Worm (Caenorhabditis elegans) whole organism, dauer: ENCODE results near the gene tbb-4.
"Not testable (repeated sequence)": the region's sequence is repeated elsewhere in the genome, so short reads cannot be mapped to it uniquely, and the experiment has no call there.

Experiments
- unc-62 ChIP-seq: sonication (generic microtip); optimal IDR thresholded peaks from 2 replicates; lab custom pipeline; 2017; ENCODE audit warnings: missing biosample characterization, missing genetic modification reagents, missing genetic modification characterization

The tbb-4 gene

DNA sequence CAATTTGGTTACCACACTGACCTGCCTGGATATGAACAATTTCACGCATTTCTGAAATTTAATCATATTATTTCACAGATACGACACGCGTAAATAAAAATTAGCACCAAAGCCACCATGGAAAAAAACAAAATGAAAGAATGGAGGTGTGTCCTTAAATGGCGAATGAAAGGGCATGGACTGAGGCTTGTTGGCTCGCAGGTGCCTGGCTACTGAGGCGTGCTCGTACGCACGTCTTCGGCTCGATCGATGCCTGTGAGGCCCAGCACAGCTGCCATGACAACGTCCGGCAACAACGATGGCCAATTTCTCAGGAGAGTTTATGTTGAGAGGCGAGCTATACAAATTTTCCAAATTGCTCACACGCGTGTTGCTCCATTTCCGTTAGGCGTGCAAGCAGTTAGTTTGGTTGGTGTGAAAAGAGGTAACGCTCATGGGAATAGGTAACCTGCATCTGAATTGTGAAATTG is at the start of gene tbb-4:
Gene tbb-4 (minus strand): TSS at position 51 of the 470 bp plus-strand sequence.
- TF ChIP-seq unc-62 = no peak

DNA sequence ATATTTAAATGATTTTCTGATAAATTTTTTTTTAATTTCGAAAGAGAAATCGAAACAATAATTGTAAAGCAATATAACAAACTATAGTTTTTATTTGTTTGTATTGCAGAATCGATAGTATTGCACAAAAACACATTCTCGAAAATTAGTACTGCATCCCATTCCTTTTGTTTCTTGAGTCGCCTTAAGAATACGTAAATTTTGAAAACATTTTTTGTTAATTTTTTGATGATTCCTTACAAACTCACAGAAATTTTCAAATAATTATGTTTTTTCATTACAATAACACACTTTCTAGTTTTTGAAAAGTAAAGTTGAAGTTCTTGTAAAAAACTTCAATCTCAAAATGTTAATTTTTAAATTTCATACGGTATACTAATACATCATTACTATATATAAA is 49.5 kb upstream of the tbb-4 start:
- no peak for TF ChIP-seq unc-62

DNA sequence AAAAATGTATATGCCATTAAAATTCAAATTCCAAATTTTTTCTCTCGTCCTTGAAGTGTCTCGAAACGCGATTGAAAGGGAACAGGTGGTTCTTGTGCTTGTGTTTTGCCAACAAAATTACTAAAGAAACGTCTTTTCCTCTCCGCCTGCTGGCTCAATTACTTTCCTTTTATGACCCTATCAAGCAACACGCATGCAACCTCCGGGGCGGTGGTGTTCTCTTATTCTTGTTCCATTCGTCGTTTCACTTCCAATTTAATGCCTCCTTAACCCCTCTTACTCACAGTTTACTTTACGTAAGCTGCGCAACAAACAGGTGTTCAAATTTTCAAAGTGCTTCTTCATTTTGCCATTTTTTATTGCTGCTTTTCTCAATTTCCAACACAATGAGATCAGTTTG is 47.1 kb upstream of the tbb-4 start:
- no peak for TF ChIP-seq unc-62

DNA sequence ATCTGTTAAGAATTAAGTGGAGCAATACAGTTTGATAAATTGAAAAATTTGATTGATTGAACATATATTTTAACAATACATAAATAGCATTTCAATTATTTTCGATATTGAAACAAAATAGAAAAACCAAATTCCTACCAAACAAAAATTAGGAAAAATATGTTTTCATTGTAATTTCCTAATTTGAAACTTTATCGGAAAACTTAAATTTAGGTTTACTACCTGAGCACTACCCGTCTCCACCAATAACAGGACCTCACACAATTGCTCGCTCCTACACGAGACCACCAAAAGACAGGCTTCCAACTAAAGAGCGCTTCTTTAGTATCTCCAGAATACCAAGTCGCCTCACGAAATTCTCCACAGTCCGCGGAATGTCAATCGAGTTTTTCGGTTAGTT is 40.1 kb upstream of the tbb-4 start:
- no peak for TF ChIP-seq unc-62

DNA sequence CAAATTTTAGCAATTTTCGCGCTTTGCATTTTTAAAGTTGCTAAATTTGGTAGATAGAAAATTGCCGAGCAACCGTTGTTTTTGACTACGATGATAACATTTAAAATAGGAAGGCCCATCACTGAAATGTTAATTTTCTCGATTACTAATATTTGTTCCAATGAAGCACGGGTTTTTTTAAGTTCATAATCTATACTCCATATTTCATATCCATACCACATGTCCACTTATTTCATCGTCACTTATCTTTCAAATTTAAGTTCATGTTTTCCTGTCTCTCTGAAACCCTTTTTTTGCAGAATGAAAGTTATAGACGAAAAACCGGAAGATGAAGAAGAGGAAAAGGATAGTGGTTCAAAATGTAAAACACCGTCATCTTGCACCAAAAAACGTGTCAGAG is 35.5 kb upstream of the tbb-4 start, which contains the start of gene gap-2:
Gene gap-2 (plus strand): TSS at position 301 of the 400 bp plus-strand sequence.
- no peak for TF ChIP-seq unc-62

DNA sequence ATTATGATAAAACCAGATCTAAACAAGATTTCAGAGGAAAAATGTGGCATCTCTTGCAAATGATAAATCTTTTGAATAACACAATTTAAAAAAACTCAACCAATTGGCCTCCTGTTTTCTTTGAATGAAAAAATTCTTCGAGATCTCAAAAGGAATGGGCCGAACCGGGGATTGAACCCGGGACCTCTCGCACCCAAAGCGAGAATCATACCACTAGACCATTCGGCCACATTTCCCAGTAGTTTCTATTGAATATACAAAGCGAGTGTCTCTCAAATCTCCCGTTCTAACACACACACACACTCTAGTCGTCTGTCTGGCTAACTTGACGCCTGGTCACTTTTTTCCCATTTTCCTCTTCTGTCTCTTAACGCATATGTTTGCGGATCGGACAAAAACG is 30.9 kb upstream of the tbb-4 start:
- no peak for TF ChIP-seq unc-62

DNA sequence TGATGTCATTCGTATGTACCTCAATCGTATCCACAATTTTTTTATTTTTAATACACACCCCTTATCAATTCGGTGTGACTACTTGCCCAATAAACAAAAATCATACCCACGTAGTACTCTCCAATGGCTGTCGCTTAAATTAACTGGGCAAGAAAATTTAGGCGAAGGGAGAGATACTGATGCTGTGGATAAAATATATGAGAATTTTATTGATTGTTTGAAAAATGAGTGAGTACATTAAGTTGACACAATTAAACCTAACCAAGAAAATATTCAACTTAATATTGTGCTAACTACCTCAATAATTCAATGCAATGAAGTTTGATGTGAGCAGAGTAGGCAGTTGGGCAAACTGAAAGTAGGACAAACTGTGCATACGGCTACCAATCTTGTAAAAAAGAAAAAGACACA is 29.0 kb upstream of the tbb-4 start:
- peak; percentile 65 for TF ChIP-seq unc-62

DNA sequence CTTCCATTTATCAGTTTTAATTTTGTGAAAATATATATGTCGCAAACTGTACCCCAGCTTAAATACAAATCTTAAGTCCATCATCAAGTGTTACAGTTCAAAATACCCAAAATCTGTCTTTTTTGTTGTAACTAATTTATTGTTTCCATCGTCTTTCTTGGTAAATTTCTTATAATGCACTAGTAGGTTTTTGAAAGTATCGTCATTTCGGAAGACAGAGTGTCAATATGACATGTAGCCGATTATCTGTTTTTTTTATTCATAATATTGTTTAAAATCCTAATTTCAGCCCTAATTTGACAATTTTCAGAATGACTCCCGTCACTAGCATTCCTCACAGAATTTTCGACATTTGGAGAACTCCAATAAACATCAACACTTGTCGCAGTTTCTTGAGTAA is 26.4 kb upstream of the tbb-4 start, which contains the start of gene ZK899.6:
Gene ZK899.6 (plus strand): TSS at position 301 of the 400 bp plus-strand sequence.
- TF ChIP-seq unc-62 = not testable (repeated sequence)

DNA sequence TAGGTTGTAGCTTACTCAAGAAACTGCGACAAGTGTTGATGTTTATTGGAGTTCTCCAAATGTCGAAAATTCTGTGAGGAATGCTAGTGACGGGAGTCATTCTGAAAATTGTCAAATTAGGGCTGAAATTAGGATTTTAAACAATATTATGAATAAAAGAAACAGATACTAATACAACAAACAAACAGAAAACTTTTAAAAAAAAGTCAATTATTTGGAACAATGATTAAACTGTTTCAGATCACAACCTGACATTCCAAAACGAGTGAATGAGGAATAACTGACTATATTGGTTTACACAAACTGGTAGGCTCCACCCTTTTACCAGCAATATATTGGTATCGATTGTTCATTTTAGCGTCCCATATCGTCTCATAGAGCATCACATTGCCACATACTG is 24.1 kb upstream of the tbb-4 start, which contains the start of gene ZK899.5:
Gene ZK899.5 (minus strand): TSS at position 101 of the 400 bp plus-strand sequence.
- TF ChIP-seq unc-62 = not testable (repeated sequence)

DNA sequence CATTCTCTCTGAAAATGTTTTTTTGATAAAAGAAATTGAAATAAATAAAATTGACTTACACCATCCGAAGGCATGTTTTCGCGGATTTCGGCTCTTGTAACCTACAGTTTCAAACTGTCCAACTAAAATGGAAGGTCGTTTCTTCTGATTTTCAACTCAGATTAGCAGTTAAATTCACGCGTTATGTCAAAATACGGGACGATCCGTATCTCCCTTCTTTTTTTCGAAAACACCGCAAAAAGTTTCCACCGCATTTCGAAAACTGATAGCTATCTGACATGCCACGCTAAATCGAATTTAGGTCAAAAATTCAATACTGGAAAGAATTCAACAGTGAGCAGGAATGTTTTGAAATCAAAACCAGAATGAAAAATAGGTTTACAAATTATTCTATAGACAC is 21.4 kb upstream of the tbb-4 start, which contains the start of gene tba-8:
Gene tba-8 (minus strand): TSS at position 207 of the 400 bp plus-strand sequence.
- TF ChIP-seq unc-62 = no peak

DNA sequence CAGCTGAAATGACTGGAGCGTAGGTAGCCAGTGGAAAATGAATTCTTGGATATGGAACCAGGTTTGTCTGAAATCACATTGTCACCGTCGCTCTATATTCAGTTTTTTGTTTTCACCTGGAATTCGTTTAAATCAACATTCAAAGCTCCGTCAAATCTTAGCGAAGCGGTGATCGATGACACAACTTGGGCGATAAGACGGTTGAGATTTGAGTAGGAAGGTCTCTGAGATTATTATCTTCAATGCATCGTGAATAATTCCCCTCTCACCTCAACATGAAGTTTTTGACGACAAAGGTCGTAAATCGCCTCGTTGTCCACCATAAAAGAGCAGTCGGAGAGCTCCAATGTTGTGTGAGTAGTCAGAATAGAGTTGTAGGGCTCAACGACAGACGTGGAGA is 19.9 kb upstream of the tbb-4 start:
- no peak for TF ChIP-seq unc-62

DNA sequence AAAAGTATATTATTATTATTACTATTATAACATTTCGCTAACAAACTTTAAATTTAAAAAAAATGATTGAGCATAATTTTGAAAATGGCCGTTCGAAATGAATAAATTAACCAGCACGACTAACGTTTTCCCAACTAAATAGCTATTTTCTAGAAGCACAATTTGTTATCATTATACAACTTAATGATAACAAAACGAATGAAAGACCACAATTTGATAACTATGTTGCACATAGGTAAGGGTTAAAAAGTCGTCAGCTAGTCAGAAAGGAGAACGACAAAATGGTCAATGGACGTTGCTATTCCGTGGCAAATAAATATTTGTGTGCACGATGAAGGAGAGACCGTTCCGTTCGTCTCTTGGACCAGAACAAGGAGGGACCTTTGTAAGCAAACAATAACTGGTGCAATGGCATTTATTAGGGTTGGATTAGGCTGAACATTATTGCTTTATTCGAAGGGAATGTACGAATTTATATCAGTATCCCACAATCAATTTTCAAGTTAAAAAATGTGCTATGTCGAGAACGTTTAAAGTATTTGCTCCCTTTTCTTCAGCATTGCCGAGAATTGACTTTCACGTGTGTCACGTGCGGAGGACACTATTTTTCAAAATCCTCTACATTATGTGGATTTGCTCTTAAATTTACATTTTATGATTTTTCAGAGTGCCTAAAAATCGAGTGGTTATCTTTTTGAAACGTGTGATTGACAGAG is 15.9 kb upstream of the tbb-4 start, which contains the start of gene ZK899.3:
Gene ZK899.3 (plus strand): TSS at position 666 of the 716 bp plus-strand sequence.
- TF ChIP-seq unc-62 = no peak

DNA sequence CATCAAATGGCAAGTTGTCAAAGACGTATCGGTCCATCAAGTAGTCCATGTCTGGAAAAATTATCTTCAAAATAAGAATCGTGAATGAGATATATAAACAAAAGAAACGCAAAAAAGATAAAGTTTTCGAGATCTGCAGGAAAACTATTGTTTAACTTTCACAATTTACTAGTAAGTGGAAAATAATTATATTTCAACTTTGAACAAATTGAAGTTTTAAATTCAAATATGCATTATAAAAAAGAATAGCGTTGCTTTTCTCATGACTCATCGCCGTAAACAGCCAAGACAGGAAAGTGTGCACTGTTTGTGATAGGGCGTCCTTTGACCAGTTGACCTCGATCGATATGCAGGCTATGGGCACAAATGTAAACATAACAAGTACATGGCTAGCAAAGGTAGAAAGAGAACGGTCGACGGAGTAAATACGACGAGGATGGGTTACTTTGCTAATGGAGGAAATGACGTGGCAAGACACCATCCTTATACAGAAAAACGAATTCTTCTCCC is 15.3 kb upstream of the tbb-4 start, which contains the start of gene ZK899.2:
Gene ZK899.2 (minus strand): TSS at position 51 of the 510 bp plus-strand sequence.
- no peak for TF ChIP-seq unc-62

DNA sequence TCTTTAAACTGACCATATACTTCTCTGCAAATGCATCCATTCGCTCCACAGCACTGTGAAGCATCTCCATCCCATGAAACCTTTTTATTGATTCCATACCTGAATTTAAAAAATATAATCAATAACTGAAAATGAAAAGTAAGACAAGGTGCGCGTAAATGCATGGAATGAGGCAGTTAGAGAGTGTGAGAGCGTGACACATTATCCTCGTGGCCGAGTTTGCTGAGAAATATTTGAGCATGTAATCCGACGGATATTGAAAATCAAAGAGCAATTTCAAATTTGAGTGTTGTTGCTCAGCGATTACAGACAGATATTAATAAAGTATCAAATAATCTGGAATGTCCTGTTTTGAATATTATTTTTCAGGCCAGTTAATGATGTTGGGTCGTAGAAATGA is 12.6 kb upstream of the tbb-4 start, which contains the start of gene ZK899.7:
Gene ZK899.7 (minus strand): TSS at position 101 of the 400 bp plus-strand sequence.
- no peak for TF ChIP-seq unc-62

DNA sequence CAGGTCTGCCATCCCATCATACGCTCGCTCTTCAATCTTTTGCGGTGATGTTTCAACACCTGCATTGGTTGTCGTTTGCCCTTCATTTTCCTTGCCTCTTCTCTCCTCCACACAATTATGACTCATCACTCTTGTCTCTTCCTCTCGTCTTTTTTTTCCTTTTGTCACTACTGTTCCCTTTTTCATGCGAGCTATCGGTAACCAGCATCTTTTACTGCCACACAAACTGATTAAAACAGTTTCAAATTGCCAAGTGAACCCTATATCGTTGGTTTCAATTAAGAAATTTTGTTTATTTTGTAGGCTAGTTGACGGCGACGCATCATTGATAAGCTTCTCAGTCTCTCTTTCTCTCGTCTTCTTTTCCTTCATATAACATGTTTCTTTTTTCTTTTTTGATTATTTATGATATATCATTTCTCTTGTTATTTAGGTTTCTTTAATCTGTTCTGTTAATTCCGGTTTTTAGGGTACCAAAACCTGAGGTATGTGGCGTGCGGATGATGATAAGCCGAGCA is 9.5 kb upstream of the tbb-4 start, which contains the start of gene ZK899.1:
Gene ZK899.1 (plus strand): TSS at position 468 of the 518 bp plus-strand sequence.
- TF ChIP-seq unc-62 = no peak

DNA sequence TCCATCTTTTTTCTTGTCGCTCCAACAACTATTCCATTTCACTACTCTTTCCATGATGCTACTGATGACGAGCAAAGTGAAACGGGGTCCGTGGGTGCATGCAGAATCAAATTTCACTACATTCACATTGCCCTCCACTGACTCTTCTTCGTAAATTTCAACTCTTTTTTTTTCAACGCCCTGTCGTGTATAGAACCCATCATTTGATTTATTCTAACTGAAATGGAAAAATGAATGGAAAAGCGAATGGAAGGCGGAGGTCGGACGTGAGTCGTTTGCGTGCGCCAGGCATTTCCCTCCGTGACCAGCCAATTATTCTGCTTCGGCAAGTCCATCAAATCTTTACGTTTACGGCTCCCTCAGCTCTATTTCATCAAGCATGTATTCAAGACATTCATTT is 7.2 kb upstream of the tbb-4 start:
- no peak for TF ChIP-seq unc-62

DNA sequence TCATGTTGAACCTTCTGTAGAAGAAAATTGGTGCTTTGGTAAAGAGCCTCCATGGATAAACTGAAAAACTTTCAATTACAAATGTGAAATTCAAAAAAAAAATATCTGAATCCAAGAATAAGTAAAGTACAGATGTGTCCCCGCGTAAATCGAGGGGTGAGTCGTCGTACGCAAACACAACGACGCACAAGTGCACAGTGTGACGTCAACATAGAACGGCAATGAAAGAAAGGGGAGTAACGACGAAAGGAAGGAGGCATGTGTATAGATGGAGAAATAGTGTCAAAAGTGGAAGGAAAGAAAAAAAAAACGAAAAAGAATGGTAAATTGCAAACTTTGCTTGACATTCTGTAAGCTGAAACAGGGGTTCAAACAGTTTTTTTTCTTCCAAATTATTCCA is 4.8 kb upstream of the tbb-4 start, which contains the start of gene memb-1:
Gene memb-1 (minus strand): TSS at position 60 of the 400 bp plus-strand sequence.
- TF ChIP-seq unc-62 = no peak
